Fruit fly (Drosophila melanogaster): ENCODE results near the gene CG8945.
A peak's percentile ranks its signal among the peaks of the same experiment; 100 is the strongest.

Gene CG8945

dm6 chrX:17123545-17124203, 36.2 kb upstream of the CG8945 start (continued):
- TF ChIP-seq CG12659 (GFP tag; optimal IDR thresholded peaks at IDR 0.05) (peak; percentile 75), lola (GFP tag; optimal IDR thresholded peaks at IDR 0.05) (peak in 1 of 3 experiments; percentile 49), Bteb2 (GFP tag; optimal IDR thresholded peaks at IDR 0.05) (peak; percentile 63), onecut (GFP tag; IDR thresholded peaks at IDR 0.05) (peak; percentile 58), Hmx (GFP tag; optimal IDR thresholded peaks at IDR 0.05) (no peak), nom (GFP tag; optimal IDR thresholded peaks at IDR 0.05) (no peak), CG3163 (GFP tag; optimal IDR thresholded peaks at IDR 0.05) (no peak), CG8924 (tag; optimal IDR thresholded peaks at IDR 0.05) (peak; percentile 79), amos (GFP tag; IDR thresholded peaks at IDR 0.05; ENCODE audit: partially characterized antibody) (no peak; the same call in 1 of the 2 replicates), gt (GFP tag; IDR thresholded peaks at IDR 0.05) (no peak), CG15269 (tag; optimal IDR thresholded peaks at IDR 0.05) (peak; percentile 86), dmrt99B (tag; optimal IDR thresholded peaks at IDR 0.05) (peak; percentile 82), Rfx (GFP tag; IDR thresholded peaks at IDR 0.05) (peak; percentile 85), Mad (GFP tag; optimal IDR thresholded peaks at IDR 0.05) (peak; percentile 56), Myb (GFP tag; optimal IDR thresholded peaks at IDR 0.05) (peak; percentile 5), Ravus (GFP tag; IDR thresholded peaks at IDR 0.05) (no peak), hkb (optimal IDR thresholded peaks at IDR 0.05) (no peak), hkb (GFP tag; IDR thresholded peaks at IDR 0.05) (peak; percentile 79), Bgb (GFP tag; IDR thresholded peaks at IDR 0.05; ENCODE audit: partially characterized antibody) (no peak), CG33557 (GFP tag; optimal IDR thresholded peaks at IDR 0.05) (no peak), Kr (GFP tag; optimal IDR thresholded peaks at IDR 0.05) (peak; percentile 26), CG10209 (GFP tag; optimal IDR thresholded peaks at IDR 0.05) (peak; percentile 75), CG8281 (tag; optimal IDR thresholded peaks at IDR 0.05) (peak; percentile 54), tna (GFP tag; IDR thresholded peaks at IDR 0.05; ENCODE audit: partially characterized antibody) (no peak), sc (optimal IDR thresholded peaks at IDR 0.05) (no peak), sc (GFP tag; optimal IDR thresholded peaks at IDR 0.05) (peak; percentile 4), Sry-δ (GFP tag; optimal IDR thresholded peaks at IDR 0.05) (no peak), chinmo (GFP tag; IDR thresholded peaks at IDR 0.05; ENCODE audit: partially characterized antibody) (no peak), abd-A (tag; optimal IDR thresholded peaks at IDR 0.05) (no peak), CG31365 (tag; optimal IDR thresholded peaks at IDR 0.05) (peak; percentile 3), CG34224 (GFP tag; IDR thresholded peaks at IDR 0.05; ENCODE audit: partially characterized antibody) (no peak), Ssrp (tag; optimal IDR thresholded peaks at IDR 0.05) (peak; percentile 60), Mes4 (GFP tag; optimal IDR thresholded peaks at IDR 0.05) (peak; percentile 2), H2.0 (GFP tag; IDR thresholded peaks at IDR 0.05) (peak; percentile 72), CG33213 (GFP tag; optimal IDR thresholded peaks at IDR 0.05) (peak; percentile 27), CG6689 (GFP tag; IDR thresholded peaks at IDR 0.05) (peak; percentile 70; the same call in 1 of the 2 replicates), zen2 (GFP tag; IDR thresholded peaks at IDR 0.05; ENCODE audit: partially characterized antibody) (no peak), CG13287 (GFP tag; IDR thresholded peaks at IDR 0.05; ENCODE audit: partially characterized antibody) (no peak), CG16813 (GFP tag; IDR thresholded peaks at IDR 0.05; ENCODE audit: partially characterized antibody) (no peak), CG3065 (GFP tag; optimal IDR thresholded peaks at IDR 0.05) (no peak), tx (GFP tag; optimal IDR thresholded peaks at IDR 0.05) (peak; percentile 23), CG17912 (GFP tag; optimal IDR thresholded peaks at IDR 0.05) (no peak), CG16779 (GFP tag; IDR thresholded peaks at IDR 0.05) (peak; percentile 47; the same call in 1 of the 2 replicates), CG8944 (GFP tag; optimal IDR thresholded peaks at IDR 0.05) (peak; percentile 13), NFAT (GFP tag; IDR thresholded peaks at IDR 0.05) (peak; percentile 46; the same call in 1 of the 2 replicates), CG2129 (GFP tag; IDR thresholded peaks at IDR 0.05; ENCODE audit: partially characterized antibody) (no peak), trem (tag; optimal IDR thresholded peaks at IDR 0.05) (peak; percentile 46), Abd-B (GFP tag; optimal IDR thresholded peaks at IDR 0.05) (peak; percentile 51), CG8388 (GFP tag; optimal IDR thresholded peaks at IDR 0.05) (peak; percentile 56)
